Worm (Caenorhabditis elegans): Measurements from ENCODE around the gene ZK402.1.

DNA sequence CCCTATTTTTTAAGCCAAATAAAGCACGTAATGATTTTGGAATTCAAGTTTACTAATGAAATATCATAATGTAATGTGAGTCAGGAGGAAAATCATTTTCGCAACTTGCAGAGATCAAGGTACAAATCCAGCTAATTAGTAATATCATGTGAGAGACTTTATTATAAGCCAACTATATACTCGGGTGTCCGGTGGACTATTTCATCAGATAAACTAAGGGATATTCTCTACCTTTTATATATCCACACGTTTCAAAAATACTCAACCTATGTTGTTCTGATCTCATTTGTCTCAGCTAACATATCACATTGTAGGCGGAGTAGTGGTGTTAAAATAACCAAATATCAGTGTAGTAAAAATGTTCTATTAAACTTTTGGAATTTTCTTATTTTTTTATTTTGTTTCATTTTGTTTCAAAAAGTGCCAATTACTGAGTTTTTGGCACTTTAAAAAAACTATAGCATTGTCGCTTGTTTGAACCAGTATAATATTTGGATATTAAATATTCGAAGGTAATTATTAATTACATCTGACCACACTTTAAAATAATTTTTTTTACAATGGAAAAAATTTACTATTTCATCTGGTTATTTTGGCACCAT is 14.6 kb upstream of the ZK402.1 start:
- TF ChIP-seq tbx-8 (GFP tag; optimal IDR thresholded peaks at IDR 0.05) (no peak), blmp-1 (tag; optimal IDR thresholded peaks at IDR 0.05) (no peak), nhr-76 (tag; optimal IDR thresholded peaks at IDR 0.05) (no peak), ces-1 (GFP tag; optimal IDR thresholded peaks at IDR 0.05) (peak; percentile 62)

Data from whole organism, mixed stage, embryonic.